Worm (Caenorhabditis elegans): ENCODE data around the gene sms-5.
A peak's percentile ranks its signal among the peaks of the same experiment; 100 is the strongest.

Gene sms-5

DNA sequence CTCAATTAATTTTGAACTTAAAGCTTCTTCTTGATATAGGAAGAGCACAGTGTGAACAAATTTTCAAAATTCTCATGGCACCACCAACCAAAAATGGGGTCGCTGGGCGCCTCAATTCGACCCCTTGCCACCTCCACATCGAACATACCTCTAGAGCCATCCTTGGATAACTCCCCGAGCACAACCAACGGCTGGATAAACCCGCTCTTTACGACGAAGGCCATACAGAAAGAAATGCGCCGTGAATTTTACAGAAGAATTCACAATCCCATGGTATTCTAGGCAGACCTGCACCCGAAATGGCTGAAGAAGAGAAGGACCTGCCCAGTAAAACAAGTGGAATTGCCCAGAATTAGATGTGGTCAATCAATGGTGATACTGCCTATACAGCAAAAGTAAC lies 7.4 kb downstream of the sms-5 start:
- peak; percentile 60 for TF ChIP-seq aha-1 (tag)
- TF ChIP-seq unc-62 (GFP tag; optimal IDR thresholded peaks at IDR 0.05 in 1 of 2), result peak in 1 of 2 experiments; percentile 82
- no peak for TF ChIP-seq unc-62 (tag; optimal IDR thresholded peaks at IDR 0.05)
- no peak for TF ChIP-seq egl-43 (GFP tag; IDR thresholded peaks at IDR 0.05)

DNA sequence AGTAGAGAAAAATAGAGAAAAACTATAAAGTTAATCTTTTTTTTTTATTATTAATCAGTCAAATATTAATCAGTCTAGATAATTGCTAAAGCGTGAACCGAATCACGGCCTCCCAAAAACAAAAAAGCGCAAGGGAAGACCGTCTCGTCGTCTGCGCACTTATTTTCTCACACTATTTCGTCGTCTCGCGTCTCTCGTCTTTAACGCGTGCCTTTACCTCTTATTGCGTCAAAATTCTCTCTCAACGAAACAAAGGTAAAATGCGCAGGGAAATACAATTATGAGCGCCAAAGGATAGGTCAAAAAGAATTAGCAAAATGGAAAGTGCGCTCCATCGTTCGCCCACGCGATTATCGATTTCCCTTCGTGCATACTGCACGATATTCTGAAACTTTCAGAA lies 10.8 kb downstream of the sms-5 start:
- TF ChIP-seq mes-2 (tag; optimal IDR thresholded peaks at IDR 0.05; ENCODE audit: poor library complexity, severe bottlenecking), result no peak
- TF ChIP-seq F37D6.2 (tag; optimal IDR thresholded peaks at IDR 0.05), result no peak
- peak; percentile 25 for TF ChIP-seq rbr-2 (tag; optimal IDR thresholded peaks at IDR 0.05)
- no peak for TF ChIP-seq lim-7 (GFP tag; IDR thresholded peaks at IDR 0.05)
- TF ChIP-seq zfp-3 (GFP tag; conservative IDR thresholded peaks at IDR 0.05), result no peak
- no peak for TF ChIP-seq nhr-11 (tag; optimal IDR thresholded peaks at IDR 0.05)
- TF ChIP-seq ztf-7 (tag; optimal IDR thresholded peaks at IDR 0.05), result no peak
- peak; percentile 56; the same call in 1 of the 2 replicates for TF ChIP-seq T26A8.4 (GFP tag; IDR thresholded peaks at IDR 0.05)
- no peak for TF ChIP-seq fkh-10 (GFP tag; optimal IDR thresholded peaks at IDR 0.05)
- TF ChIP-seq ceh-32 (tag; optimal IDR thresholded peaks at IDR 0.05; ENCODE audit: poor library complexity), result no peak
- TF ChIP-seq ceh-82 (tag; optimal IDR thresholded peaks at IDR 0.05), result no peak
- TF ChIP-seq unc-62 (GFP tag; optimal IDR thresholded peaks at IDR 0.05 in 1 of 2), result peak in 1 of 2 experiments; percentile 96
- TF ChIP-seq unc-62 (tag; optimal IDR thresholded peaks at IDR 0.05), result no peak
- TF ChIP-seq arid-1 (GFP tag; conservative IDR thresholded peaks at IDR 0.05), result no peak
- TF ChIP-seq hlh-30 (tag; optimal IDR thresholded peaks at IDR 0.05; ENCODE audit: insufficient read depth), result peak; percentile 66
- TF ChIP-seq ceh-20 (GFP tag; IDR thresholded peaks at IDR 0.05), result no peak
- no peak for TF ChIP-seq tra-1 (GFP tag; IDR thresholded peaks at IDR 0.05)
- TF ChIP-seq snpc-1.2 (GFP tag; IDR thresholded peaks at IDR 0.05), result no peak
- no peak for TF ChIP-seq spr-3 (GFP tag; optimal IDR thresholded peaks at IDR 0.05)
- TF ChIP-seq dpl-1 (GFP tag; optimal IDR thresholded peaks at IDR 0.05), result peak; percentile 48
- TF ChIP-seq ama-1 (optimal IDR thresholded peaks at IDR 0.05), result no peak
- TF ChIP-seq aha-1 (tag), result peak; percentile 61
- TF ChIP-seq egl-43 (GFP tag; IDR thresholded peaks at IDR 0.05), result no peak
- TF ChIP-seq hmg-1.1 (GFP tag; IDR thresholded peaks at IDR 0.05), result peak; percentile 63
- peak; percentile 78 for TF ChIP-seq lin-38 (GFP tag; IDR thresholded peaks at IDR 0.05)
- TF ChIP-seq hif-1 (tag; optimal IDR thresholded peaks at IDR 0.05), result no peak
- no peak for TF ChIP-seq dmd-6 (GFP tag; IDR thresholded peaks at IDR 0.05)

- peak in 1 of 2 experiments; percentile 97 for TF ChIP-seq unc-62 (GFP tag; optimal IDR thresholded peaks at IDR 0.05 in 1 of 2)
- TF ChIP-seq unc-62 (tag; optimal IDR thresholded peaks at IDR 0.05), result no peak
- TF ChIP-seq mes-2 (tag; optimal IDR thresholded peaks at IDR 0.05; ENCODE audit: poor library complexity, severe bottlenecking), result no peak
- TF ChIP-seq nhr-25 (tag; optimal IDR thresholded peaks at IDR 0.05; ENCODE audit: borderline replicate concordance, insufficient read depth), result no peak
- TF ChIP-seq ces-1 (GFP tag; optimal IDR thresholded peaks at IDR 0.05), result no peak
- no peak for TF ChIP-seq daf-19 (GFP tag; conservative IDR thresholded peaks at IDR 0.05)
Observed at ce11 chrII:508603-509002, 13.4 kb downstream of the sms-5 start.

ce11 chrII:509230-509629 lies 14.0 kb downstream of the sms-5 start, which contains the start of gene srh-105:
srh-105 (minus strand) TSS chrII:509330.
- TF ChIP-seq daf-8 (GFP tag; IDR thresholded peaks at IDR 0.05) (no peak), mep-1 (tag; optimal IDR thresholded peaks at IDR 0.05) (no peak), nhr-28 (tag; optimal IDR thresholded peaks at IDR 0.05) (no peak), F49E8.2 (tag; optimal IDR thresholded peaks at IDR 0.05; ENCODE audit: borderline replicate concordance) (no peak), nhr-42 (GFP tag; IDR thresholded peaks at IDR 0.05) (no peak), unc-39 (tag; optimal IDR thresholded peaks at IDR 0.05) (no peak)
